Fruit fly (Drosophila melanogaster) Kc167 (cell line): Measurements from ENCODE around the gene CG1943.

Source experiments
- Myc ChIP-seq: fragments of >200 bp; optimal IDR thresholded peaks from 2 replicates; lab custom pipeline; 2017; ENCODE audit warnings: missing external identifiers
- Sin3A ChIP-seq: fragments of >200 bp; optimal IDR thresholded peaks from 2 replicates; lab custom pipeline; 2018; ENCODE audit warnings: missing external identifiers
- h ChIP-seq: fragments of >200 bp; optimal IDR thresholded peaks from 3 replicates; lab custom pipeline; 2018; ENCODE audit warnings: missing external identifiers
- insv ChIP-seq: fragments of >200 bp; optimal IDR thresholded peaks from 3 replicates; lab custom pipeline; 2018; ENCODE audit warnings: missing external identifiers
- psq ChIP-seq: fragments of >200 bp; optimal IDR thresholded peaks from 2 replicates; lab custom pipeline; 2017; ENCODE audit warnings: missing external identifiers
- ttk ChIP-seq: sonication (Bioruptor generic); optimal IDR thresholded peaks from 2 replicates; lab custom pipeline; 2017; ENCODE audit warnings: missing external identifiers

- TF ChIP-seq psq (lab: Kevin White, UChicago) (no peak), Sin3A (no peak), h (lab: Kevin White, UChicago) (no peak), ttk (lab: Kevin White, UChicago) (no peak), insv (lab: Kevin White, UChicago) (no peak), Myc (lab: Kevin White, UChicago) (no peak)
Measured at dm6 chr3R:7081972-7082371, 7.3 kb downstream of the CG1943 start, which contains the start of gene Dpck.
